Fruit fly (Drosophila melanogaster): Measurements from ENCODE around the gene CtsL4.

CtsL4 gene

dm6 chr2L:10375464-10376236 is 19.3 kb upstream of the CtsL4 start, which contains the start of the genes CG33303 and dpr19 (continued):
- TF ChIP-seq CG10321 (GFP tag; IDR thresholded peaks at IDR 0.05) (peak; percentile 49; the same call in 1 of the 2 replicates), CG4820 (GFP tag; optimal IDR thresholded peaks at IDR 0.05) (peak; percentile 41), C15 (GFP tag; IDR thresholded peaks at IDR 0.05) (no peak), unpg (GFP tag; optimal IDR thresholded peaks at IDR 0.05) (peak; percentile 86), CG10267 (tag; optimal IDR thresholded peaks at IDR 0.05) (peak; percentile 84), CG8281 (tag; optimal IDR thresholded peaks at IDR 0.05) (peak; percentile 4), CG4730 (GFP tag; IDR thresholded peaks at IDR 0.05) (peak; percentile 36; the same call in 1 of the 2 replicates), CG15269 (tag; optimal IDR thresholded peaks at IDR 0.05) (peak; percentile 87), Blimp-1 (GFP tag; optimal IDR thresholded peaks at IDR 0.05) (no peak), insv (GFP tag; optimal IDR thresholded peaks at IDR 0.05) (peak in 1 of 2 experiments; percentile 30), ab (GFP tag; optimal IDR thresholded peaks at IDR 0.05) (no peak), cwo (GFP tag; optimal IDR thresholded peaks at IDR 0.05) (peak; percentile 62), CG32767 (GFP tag; IDR thresholded peaks at IDR 0.05) (peak; percentile 73; the same call in 1 of the 2 replicates), MBD-R2 (GFP tag; IDR thresholded peaks at IDR 0.05) (peak; percentile 78), al (GFP tag; IDR thresholded peaks at IDR 0.05) (no peak; the same call in 1 of the 2 replicates), trh (GFP tag; optimal IDR thresholded peaks at IDR 0.05) (peak; percentile 19), luna (GFP tag; optimal IDR thresholded peaks at IDR 0.05) (no peak), Mad (GFP tag; optimal IDR thresholded peaks at IDR 0.05) (no peak), tgo (GFP tag; IDR thresholded peaks at IDR 0.05) (peak; percentile 66; the same call in 2 of the 3 replicates), sob (GFP tag; IDR thresholded peaks at IDR 0.05) (peak; percentile 29; the same call in 1 of the 2 replicates), Dref (GFP tag; IDR thresholded peaks at IDR 0.05) (no peak), twi (tag; optimal IDR thresholded peaks at IDR 0.05) (peak; percentile 71), pan (optimal IDR thresholded peaks at IDR 0.05) (no peak), pan (GFP tag; optimal IDR thresholded peaks at IDR 0.05 in 1 of 2, IDR thresholded peaks at IDR 0.05 in 1 of 2) (peak in 1 of 2 experiments; percentile 64), B-H1 (GFP tag; IDR thresholded peaks at IDR 0.05) (peak; percentile 27; the same call in 1 of the 3 replicates), emc (GFP tag; optimal IDR thresholded peaks at IDR 0.05) (no peak), odd (GFP tag; optimal IDR thresholded peaks at IDR 0.05) (peak; percentile 53), lab (GFP tag; optimal IDR thresholded peaks at IDR 0.05) (peak; percentile 81), jigr1 (GFP tag; IDR thresholded peaks at IDR 0.05) (no peak), CG3163 (GFP tag; optimal IDR thresholded peaks at IDR 0.05) (no peak), CG16815 (GFP tag; optimal IDR thresholded peaks at IDR 0.05) (no peak), D (optimal IDR thresholded peaks at IDR 0.05) (no peak), D (GFP tag; optimal IDR thresholded peaks at IDR 0.05) (peak; percentile 49), CG17359 (tag; optimal IDR thresholded peaks at IDR 0.05) (peak; percentile 84), gcm2 (GFP tag; optimal IDR thresholded peaks at IDR 0.05) (no peak), gro (GFP tag; optimal IDR thresholded peaks at IDR 0.05) (peak; percentile 50), hkb (optimal IDR thresholded peaks at IDR 0.05) (no peak), hkb (GFP tag; IDR thresholded peaks at IDR 0.05) (peak; percentile 78), CG6765 (GFP tag; optimal IDR thresholded peaks at IDR 0.05) (peak; percentile 50), Nf-YC (tag; optimal IDR thresholded peaks at IDR 0.05) (peak; percentile 79), Camta (GFP tag; optimal IDR thresholded peaks at IDR 0.05) (no peak), ttk (GFP tag; IDR thresholded peaks at IDR 0.05) (no peak; the same call in 1 of the 2 replicates), Ets65A (GFP tag) (no peak), Taf1 (GFP tag; IDR thresholded peaks at IDR 0.05) (peak; percentile 20; the same call in 1 of the 2 replicates), Tbp (GFP tag; optimal IDR thresholded peaks at IDR 0.05) (no peak), fru (optimal IDR thresholded peaks at IDR 0.05) (no peak), gcm (GFP tag; optimal IDR thresholded peaks at IDR 0.05) (peak; percentile 83), CG1792 (GFP tag; optimal IDR thresholded peaks at IDR 0.05) (no peak), MESR4 (GFP tag; optimal IDR thresholded peaks at IDR 0.05) (peak; percentile 89), grau (tag; optimal IDR thresholded peaks at IDR 0.05) (peak; percentile 85), CG3407 (GFP tag; optimal IDR thresholded peaks at IDR 0.05) (peak; percentile 63)
